Worm (Caenorhabditis elegans) whole organism, L4 larva: ENCODE data around the gene sre-54.
A peak's percentile ranks its signal among the peaks of the same experiment; 100 is the strongest.

Experiments
- F26F4.8 ChIP-seq: fragments of 200-800 bp; sonication (Bioruptor generic); conservative IDR thresholded peaks from 2 replicates; pipeline ENCODE4 v1.3.6; 2022; ENCODE audit warnings: missing genetic modification characterization, missing compliant biosample characterization
- F44E2.7 ChIP-seq: fragments of 200-800 bp; sonication (Bioruptor generic); IDR thresholded peaks from 2 replicates; pipeline ENCODE4 v2.1.2; 2022; ENCODE audit warnings: missing genetic modification characterization, missing compliant biosample characterization
- T26A8.4 ChIP-seq: fragments of 200-800 bp; sonication (Bioruptor generic); IDR thresholded peaks from 2 replicates; pipeline ENCODE4 v1.3.6; 2022; ENCODE audit warnings: missing genetic modification characterization, missing compliant biosample characterization
- aha-1 ChIP-seq: fragments of 150-350 bp; peaks from one replicate; lab custom pipeline; 2014; ENCODE audit warnings: missing biosample characterization, missing genetic modification characterization
- arid-1 ChIP-seq: fragments of 200-800 bp; sonication (Bioruptor generic); conservative IDR thresholded peaks from 2 replicates; pipeline ENCODE4 v1.3.6; 2022; ENCODE audit warnings: missing genetic modification reagents, missing genetic modification characterization, missing compliant biosample characterization
- ceh-20 ChIP-seq: fragments of 200-800 bp; sonication (Bioruptor generic); IDR thresholded peaks from 2 replicates; pipeline ENCODE4 v1.3.6; 2022; ENCODE audit warnings: missing genetic modification reagents, missing genetic modification characterization, missing compliant biosample characterization
- daf-16 ChIP-seq, 3 experiments: sonication (generic microtip); optimal IDR thresholded peaks; 2 replicates each; lab custom pipeline; 2016 to 2017; ENCODE audit warnings: missing genetic modification characterization in 3 of 3, missing genetic modification reagents in 3 of 3, mild to moderate bottlenecking in 2 of 3, missing compliant biosample characterization in 2 of 3, missing biosample characterization in 1 of 3, moderate library complexity in 1 of 3
- daf-8 ChIP-seq: fragments of 200-800 bp; sonication (Bioruptor generic); IDR thresholded peaks from 2 replicates; pipeline ENCODE4 v1.3.6; 2022; ENCODE audit warnings: missing genetic modification characterization, missing compliant biosample characterization
- dmd-6 ChIP-seq: fragments of 200-800 bp; sonication (Bioruptor generic); IDR thresholded peaks from 2 replicates; pipeline ENCODE4 v1.3.6; 2022; ENCODE audit warnings: missing genetic modification reagents, missing genetic modification characterization, missing compliant biosample characterization
- dpl-1 ChIP-seq: fragments of 150-350 bp; optimal IDR thresholded peaks from 2 replicates; lab custom pipeline; 2014; ENCODE audit warnings: missing biosample characterization, missing genetic modification reagents, missing genetic modification characterization
- dve-1 ChIP-seq: sonication (generic microtip); optimal IDR thresholded peaks from 2 replicates; lab custom pipeline; 2017; ENCODE audit warnings: antibody characterized with exemption, mild to moderate bottlenecking, missing genetic modification characterization, missing compliant biosample characterization; ENCODE audit not compliant: insufficient read depth
- fkh-10 ChIP-seq: fragments of 150-350 bp; optimal IDR thresholded peaks from 2 replicates; lab custom pipeline; 2014; ENCODE audit warnings: missing biosample characterization, missing genetic modification reagents, missing genetic modification characterization
- hif-1 ChIP-seq, 2 experiments: sonication (generic microtip); optimal IDR thresholded peaks; 2 replicates each; lab custom pipeline; 2016 to 2017; ENCODE audit warnings: missing compliant biosample characterization in 2 of 2, missing genetic modification characterization in 2 of 2, missing genetic modification reagents in 2 of 2, missing genotype in 2 of 2, mild to moderate bottlenecking in 1 of 2
- hlh-30 ChIP-seq: sonication (generic microtip); optimal IDR thresholded peaks from 2 replicates; lab custom pipeline; 2017; ENCODE audit warnings: antibody characterized with exemption, mild to moderate bottlenecking, missing genetic modification characterization, missing compliant biosample characterization; ENCODE audit not compliant: insufficient read depth
- hmg-1.1 ChIP-seq: fragments of 200-800 bp; sonication (Bioruptor generic); IDR thresholded peaks from 2 replicates; pipeline ENCODE4 v1.3.6; 2022; ENCODE audit warnings: missing genetic modification reagents, missing genetic modification characterization, missing compliant biosample characterization
- jun-1 ChIP-seq: fragments of 150-350 bp; optimal IDR thresholded peaks from 2 replicates; lab custom pipeline; 2014; ENCODE audit warnings: missing biosample characterization, missing genetic modification reagents, missing genetic modification characterization
- lin-13 ChIP-seq: fragments of 150-350 bp; optimal IDR thresholded peaks from 2 replicates; lab custom pipeline; 2014; ENCODE audit warnings: missing biosample characterization, missing genetic modification reagents, missing genetic modification characterization
- lsy-2 ChIP-seq, 2 experiments: fragments of 150-350 bp in 1 of 2; sonication (generic microtip) in 1 of 2; optimal IDR thresholded peaks; 2 replicates each; lab custom pipeline; 2014 to 2017; ENCODE audit warnings: missing biosample characterization in 2 of 2, missing genetic modification characterization in 2 of 2
- mdl-1 ChIP-seq, 2 experiments: fragments of 150-350 bp in 1 of 2; sonication (generic microtip) in 1 of 2; optimal IDR thresholded peaks; 2 replicates each; lab custom pipeline; 2014 to 2017; ENCODE audit warnings: missing biosample characterization in 2 of 2, missing genetic modification characterization in 2 of 2
- mep-1 ChIP-seq: fragments of 150-350 bp; sonication (generic microtip); optimal IDR thresholded peaks from 3 replicates; lab custom pipeline; 2014; ENCODE audit warnings: missing biosample characterization, missing genetic modification characterization
- mes-2 ChIP-seq: sonication (generic microtip); optimal IDR thresholded peaks from 2 replicates; lab custom pipeline; 2016; ENCODE audit warnings: missing genotype, mild to moderate bottlenecking, missing genetic modification characterization, missing compliant biosample characterization; ENCODE audit not compliant: poor library complexity, severe bottlenecking
- nhr-11 ChIP-seq: fragments of 150-350 bp; optimal IDR thresholded peaks from 2 replicates; lab custom pipeline; 2014; ENCODE audit warnings: missing biosample characterization, missing genetic modification characterization
- nhr-25 ChIP-seq: sonication (generic microtip); optimal IDR thresholded peaks from 2 replicates; lab custom pipeline; 2017; ENCODE audit warnings: missing genetic modification characterization, mild to moderate bottlenecking, missing compliant biosample characterization, antibody characterized with exemption, moderate library complexity, borderline replicate concordance; ENCODE audit not compliant: insufficient read depth
- nhr-42 ChIP-seq: fragments of 200-800 bp; sonication (Bioruptor generic); IDR thresholded peaks from 2 replicates; pipeline ENCODE4 v1.3.6; 2022; ENCODE audit warnings: missing genetic modification characterization, missing compliant biosample characterization
- nhr-48 ChIP-seq: sonication (generic microtip); optimal IDR thresholded peaks from 2 replicates; lab custom pipeline; 2016; ENCODE audit warnings: mild to moderate bottlenecking, missing genetic modification characterization, missing compliant biosample characterization
- nhr-6 ChIP-seq: fragments of 150-350 bp; optimal IDR thresholded peaks from 2 replicates; lab custom pipeline; 2014; ENCODE audit warnings: missing biosample characterization, missing genetic modification characterization
- nhr-77 ChIP-seq: fragments of 150-350 bp; optimal IDR thresholded peaks from 2 replicates; lab custom pipeline; 2014; ENCODE audit warnings: missing biosample characterization, missing genetic modification characterization
- rbr-2 ChIP-seq: sonication (generic microtip); optimal IDR thresholded peaks from 2 replicates; lab custom pipeline; 2016; ENCODE audit warnings: missing genotype, missing genetic modification characterization, missing compliant biosample characterization
- set-16 ChIP-seq: fragments of 200-800 bp; sonication (Bioruptor generic); IDR thresholded peaks from 2 replicates; pipeline ENCODE4 v1.3.6; 2022; ENCODE audit warnings: missing genetic modification reagents, missing genetic modification characterization, missing compliant biosample characterization
- unc-130 ChIP-seq: sonication (generic microtip); optimal IDR thresholded peaks from 2 replicates; lab custom pipeline; 2016; ENCODE audit warnings: missing genetic modification reagents, missing genetic modification characterization, missing compliant biosample characterization
- unc-39 ChIP-seq: sonication (generic microtip); optimal IDR thresholded peaks from 2 replicates; lab custom pipeline; 2017; ENCODE audit warnings: missing biosample characterization, missing genetic modification characterization
- unc-62 ChIP-seq, 3 experiments: fragments of 150-350 bp in 1 of 3; sonication (generic microtip); optimal IDR thresholded peaks in 2 of 3; peaks in 1 of 3; 1 replicate in 1 of 3; 2 replicates in 2 of 3; lab custom pipeline; 2014 to 2017; ENCODE audit warnings: missing biosample characterization in 3 of 3, missing genetic modification characterization in 3 of 3, missing genetic modification reagents in 3 of 3, missing genotype in 1 of 3
- vab-7 ChIP-seq: fragments of 200-800 bp; sonication (Bioruptor generic); IDR thresholded peaks from 2 replicates; pipeline ENCODE4 v1.3.6; 2022; ENCODE audit warnings: missing genetic modification reagents, missing genetic modification characterization, missing compliant biosample characterization

Gene sre-54

DNA sequence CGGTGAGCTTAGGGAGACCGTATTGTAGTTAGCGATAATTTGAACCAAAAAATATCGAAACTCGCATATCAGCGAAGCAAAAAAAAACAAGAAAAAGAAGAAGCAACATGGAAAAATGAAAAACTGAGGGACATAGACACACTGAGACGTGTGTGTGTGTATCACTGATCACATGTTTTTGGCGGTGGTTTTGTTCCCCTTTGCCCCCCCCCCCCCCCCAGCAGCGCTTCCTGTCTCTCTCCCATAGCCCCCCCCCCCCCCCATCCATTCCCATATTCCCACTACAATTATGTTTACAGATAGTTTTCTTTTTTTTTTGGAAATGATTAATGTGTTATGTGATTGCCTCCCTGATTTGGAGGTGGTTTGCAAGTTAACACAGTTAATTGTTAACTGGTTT lies 36.5 kb downstream of the sre-54 start:
- TF ChIP-seq hif-1 (tag; optimal IDR thresholded peaks at IDR 0.05; lab: Kevin White, UChicago) (peak in 1 of 2 experiments; percentile 16), set-16 (peak; percentile 66), F26F4.8 (no peak)

DNA sequence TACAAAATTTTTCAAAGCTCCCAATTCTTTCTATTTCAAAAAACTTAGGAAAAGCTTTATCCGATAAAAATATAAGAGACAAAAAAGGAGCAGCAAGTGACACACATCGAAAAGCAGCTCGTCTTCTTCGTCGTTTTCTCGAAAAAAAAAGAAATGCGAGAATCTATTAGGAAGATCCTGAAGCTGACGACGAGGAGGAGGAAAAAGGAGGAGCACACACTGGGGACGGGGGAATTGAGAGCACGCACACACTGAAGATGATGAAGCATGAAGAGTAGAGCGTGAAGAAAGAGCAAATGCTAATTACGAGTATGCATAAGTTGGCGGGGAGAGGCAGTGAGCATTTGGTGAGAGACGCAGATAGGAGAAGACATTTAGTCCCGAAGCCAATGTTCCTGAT lies 41.2 kb downstream of the sre-54 start:
- TF ChIP-seq unc-62 (GFP tag; optimal IDR thresholded peaks at IDR 0.05 in 1 of 2; lab: Kevin White, UChicago): peak in 1 of 2 experiments; percentile 98
- TF ChIP-seq unc-62 (tag; optimal IDR thresholded peaks at IDR 0.05; lab: Kevin White, UChicago): no peak
- TF ChIP-seq mes-2 (tag; lab: Kevin White, UChicago): no peak
- peak; percentile 28; the same call in 1 of the 2 replicates for TF ChIP-seq vab-7 (GFP tag; lab: Robert Waterston, UW)
- TF ChIP-seq lsy-2 (tag; optimal IDR thresholded peaks at IDR 0.05; lab: Kevin White, UChicago): peak in 1 of 2 experiments; percentile 16
- TF ChIP-seq daf-8 (GFP tag; lab: Robert Waterston, UW): no peak
- TF ChIP-seq aha-1 (tag; lab: Kevin White, UChicago): peak; percentile 92
- TF ChIP-seq hmg-1.1: 0 out of 2 replicates have a peak, but pooled peaks have one; percentile 14
- TF ChIP-seq fkh-10: peak; percentile 55

DNA sequence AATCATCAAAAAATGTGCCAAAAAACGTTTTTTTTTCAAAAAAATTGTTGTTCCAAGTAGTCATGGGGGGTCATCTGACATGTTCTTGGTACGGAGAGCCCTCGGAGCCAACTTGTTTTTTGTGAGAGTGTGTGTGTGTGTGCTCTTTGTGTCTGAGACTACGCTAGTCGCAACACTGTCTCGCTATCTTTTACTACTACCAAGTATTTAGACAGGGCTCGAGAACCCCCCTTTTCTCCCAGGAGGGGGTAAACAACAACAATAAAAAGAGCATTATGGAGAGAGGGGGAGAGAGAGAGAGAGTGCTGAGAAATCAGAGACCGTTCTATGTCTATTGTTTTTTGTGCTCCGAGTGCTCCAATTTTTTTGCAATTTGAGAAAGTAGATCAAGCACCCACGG lies 46.1 kb downstream of the sre-54 start:
- TF ChIP-seq arid-1 (no peak), mep-1 (tag; lab: Kevin White, UChicago) (peak; percentile 35), unc-39 (tag; lab: Kevin White, UChicago) (no peak), nhr-48 (no peak), rbr-2 (tag; lab: Kevin White, UChicago) (peak; percentile 42), nhr-6 (tag; lab: Kevin White, UChicago) (peak; percentile 35), mes-2 (tag; lab: Kevin White, UChicago) (peak; percentile 33), hlh-30 (peak; percentile 53), hmg-1.1 (no peak), nhr-11 (peak; percentile 18), nhr-42 (no peak), dpl-1 (no peak), daf-16 (GFP tag; optimal IDR thresholded peaks at IDR 0.05; lab: Kevin White, UChicago) (peak in 1 of 2 experiments; percentile 65), daf-16 (tag; optimal IDR thresholded peaks at IDR 0.05; lab: Kevin White, UChicago) (peak; percentile 66), lsy-2 (tag; optimal IDR thresholded peaks at IDR 0.05; lab: Kevin White, UChicago) (peak in 1 of 2 experiments; percentile 8), mdl-1 (tag; optimal IDR thresholded peaks at IDR 0.05; lab: Kevin White, UChicago) (peak in 1 of 2 experiments; percentile 23)

DNA sequence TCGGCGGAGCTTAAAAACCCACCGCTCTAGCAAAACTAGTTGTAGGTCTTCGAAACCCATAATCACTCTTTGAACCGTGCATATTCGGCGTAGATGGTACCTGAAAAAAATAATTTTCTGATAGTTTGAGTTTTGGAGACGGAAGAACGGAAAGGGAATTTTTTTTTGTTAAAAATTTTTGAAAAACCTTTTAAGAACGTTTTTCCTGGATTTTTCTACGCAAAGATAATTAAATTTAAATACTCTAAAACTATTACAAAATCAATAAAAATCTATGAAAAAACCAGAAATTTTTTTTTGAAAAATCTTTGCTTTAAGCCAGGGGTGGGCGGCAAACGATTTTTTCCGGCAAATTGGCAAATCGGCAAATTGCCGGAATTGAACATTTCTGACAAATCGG lies 46.7 kb downstream of the sre-54 start, which contains the start of gene marc-5:
Gene marc-5 (minus strand): TSS at position 101 of the 400 bp plus-strand sequence.
- TF ChIP-seq dmd-6 (GFP tag; lab: Robert Waterston, UW) (no peak), unc-130 (GFP tag; lab: Kevin White, UChicago) (no peak), T26A8.4 (no peak), mdl-1 (tag; optimal IDR thresholded peaks at IDR 0.05; lab: Kevin White, UChicago) (no peak), fkh-10 (no peak), F44E2.7 (GFP tag; lab: Robert Waterston, UW) (no peak), jun-1 (tag; lab: Kevin White, UChicago) (no peak), nhr-6 (tag; lab: Kevin White, UChicago) (no peak), ceh-20 (GFP tag; lab: Robert Waterston, UW) (no peak), lin-13 (GFP tag; lab: Kevin White, UChicago) (no peak), nhr-25 (no peak), nhr-77 (tag; lab: Kevin White, UChicago) (no peak), dve-1 (tag; lab: Kevin White, UChicago) (no peak)
